Worm (Caenorhabditis elegans): ENCODE results near the gene F08G5.3.

Gene F08G5.3

ce11 chrIV:12438359-12438758 is 21.0 kb upstream of the F08G5.3 start, which contains the start of gene clec-185:
Gene clec-185 (plus strand): TSS chrIV:12438659.
- TF ChIP-seq tab-1 (GFP tag; IDR thresholded peaks at IDR 0.05) (no peak), ztf-23 (GFP tag; IDR thresholded peaks at IDR 0.05) (no peak), cog-1 (tag; optimal IDR thresholded peaks at IDR 0.05) (no peak), flt-1 (GFP tag; IDR thresholded peaks at IDR 0.05) (no peak)

ce11 chrIV:12435442-12435841 is 18.1 kb upstream of the F08G5.3 start, which contains the start of gene irg-4:
Gene irg-4 (plus strand): TSS chrIV:12435833.
- TF ChIP-seq klf-2 (GFP tag; conservative IDR thresholded peaks at IDR 0.05), result no peak
- TF ChIP-seq T22C8.4 (GFP tag; IDR thresholded peaks at IDR 0.05), result no peak

ce11 chrIV:12432340-12432739 is 15.0 kb upstream of the F08G5.3 start, which contains the start of gene clec-184:
Gene clec-184 (plus strand): TSS chrIV:12432640.
- TF ChIP-seq ztf-29 (GFP tag; IDR thresholded peaks at IDR 0.05) (no peak), cog-1 (tag; optimal IDR thresholded peaks at IDR 0.05) (no peak), T22C8.4 (GFP tag; IDR thresholded peaks at IDR 0.05) (no peak), tab-1 (GFP tag; IDR thresholded peaks at IDR 0.05) (no peak), med-1 (GFP tag; optimal IDR thresholded peaks at IDR 0.05; ENCODE audit: insufficient read depth) (no peak), ref-1 (GFP tag; conservative IDR thresholded peaks at IDR 0.05) (no peak), flt-1 (GFP tag; IDR thresholded peaks at IDR 0.05) (no peak)

DNA sequence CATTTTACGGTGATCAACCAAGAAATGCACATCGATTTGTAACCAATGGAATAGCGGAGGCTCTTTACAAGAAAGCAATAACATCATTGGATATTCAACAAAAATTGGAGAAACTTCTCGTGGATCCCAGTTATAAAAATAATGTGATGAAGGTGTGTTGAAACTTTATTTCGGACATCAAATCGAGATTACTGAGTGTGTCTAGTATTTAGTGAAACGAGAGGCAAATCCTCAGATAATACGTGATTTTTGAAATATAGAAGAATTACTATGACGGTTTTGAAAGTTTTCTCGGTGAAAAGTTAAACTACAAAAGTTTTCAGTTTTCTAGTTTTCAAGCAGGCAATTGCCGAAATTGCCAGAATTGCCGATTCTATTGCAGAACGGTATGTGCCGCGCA is 14.4 kb upstream of the F08G5.3 start:
- TF ChIP-seq ref-1 (GFP tag; conservative IDR thresholded peaks at IDR 0.05) (no peak), tab-1 (GFP tag; IDR thresholded peaks at IDR 0.05) (no peak), ztf-29 (GFP tag; IDR thresholded peaks at IDR 0.05) (no peak), T22C8.4 (GFP tag; IDR thresholded peaks at IDR 0.05) (no peak), ztf-23 (GFP tag; IDR thresholded peaks at IDR 0.05) (no peak), flt-1 (GFP tag; IDR thresholded peaks at IDR 0.05) (no peak)

DNA sequence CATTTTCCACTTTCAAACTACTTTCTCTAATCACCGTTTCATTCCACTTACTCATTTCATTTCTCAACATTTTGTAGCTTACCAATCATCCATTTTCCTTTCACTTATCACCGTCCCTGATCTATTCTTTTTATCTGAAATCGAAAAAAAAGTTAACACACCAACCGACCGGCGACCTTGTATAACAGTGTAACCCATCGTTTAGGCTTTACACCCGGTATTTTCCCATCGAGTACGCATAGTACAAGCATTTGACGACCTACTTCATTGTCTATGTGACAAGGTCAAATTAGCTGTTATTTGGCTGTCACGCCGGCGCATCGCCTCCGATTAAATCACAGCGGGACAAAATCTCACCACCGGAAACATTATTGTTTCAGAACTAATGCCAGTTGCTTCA is 12.1 kb upstream of the F08G5.3 start:
- no peak for TF ChIP-seq tab-1 (GFP tag; IDR thresholded peaks at IDR 0.05)
- no peak for TF ChIP-seq T22C8.4 (GFP tag; IDR thresholded peaks at IDR 0.05)
- TF ChIP-seq ztf-29 (GFP tag; IDR thresholded peaks at IDR 0.05), result no peak
- no peak for TF ChIP-seq med-1 (GFP tag; optimal IDR thresholded peaks at IDR 0.05; ENCODE audit: insufficient read depth)
- TF ChIP-seq ztf-23 (GFP tag; IDR thresholded peaks at IDR 0.05), result no peak
- no peak for TF ChIP-seq klf-2 (GFP tag; conservative IDR thresholded peaks at IDR 0.05)
- no peak for TF ChIP-seq flt-1 (GFP tag; IDR thresholded peaks at IDR 0.05)
- no peak for TF ChIP-seq cog-1 (tag; optimal IDR thresholded peaks at IDR 0.05)
- TF ChIP-seq ref-1 (GFP tag; conservative IDR thresholded peaks at IDR 0.05), result no peak

DNA sequence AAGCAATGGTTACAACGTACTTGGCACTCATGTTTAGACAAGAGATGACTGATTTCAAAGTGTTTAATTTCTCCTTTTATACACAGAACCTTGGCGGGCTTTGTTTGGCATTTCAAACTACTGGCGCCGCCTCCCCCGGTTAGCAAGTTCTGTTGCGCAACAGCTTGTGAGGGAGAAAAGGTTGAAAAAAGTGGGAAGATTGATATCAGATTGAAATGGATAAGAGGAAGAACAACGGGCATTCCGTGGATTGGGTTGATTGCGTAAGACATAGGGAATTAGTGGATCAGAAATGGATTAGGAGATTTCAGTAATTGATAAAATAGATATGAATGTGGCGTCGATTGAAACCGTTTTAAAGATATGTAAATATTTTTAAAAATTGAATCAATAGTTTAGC is 11.1 kb upstream of the F08G5.3 start, which contains the start of gene col-130:
Gene col-130 (minus strand): TSS at position 50 of the 400 bp plus-strand sequence.
- TF ChIP-seq ztf-29 (GFP tag; IDR thresholded peaks at IDR 0.05) (no peak), tab-1 (GFP tag; IDR thresholded peaks at IDR 0.05) (no peak), cog-1 (tag; optimal IDR thresholded peaks at IDR 0.05) (no peak)

DNA sequence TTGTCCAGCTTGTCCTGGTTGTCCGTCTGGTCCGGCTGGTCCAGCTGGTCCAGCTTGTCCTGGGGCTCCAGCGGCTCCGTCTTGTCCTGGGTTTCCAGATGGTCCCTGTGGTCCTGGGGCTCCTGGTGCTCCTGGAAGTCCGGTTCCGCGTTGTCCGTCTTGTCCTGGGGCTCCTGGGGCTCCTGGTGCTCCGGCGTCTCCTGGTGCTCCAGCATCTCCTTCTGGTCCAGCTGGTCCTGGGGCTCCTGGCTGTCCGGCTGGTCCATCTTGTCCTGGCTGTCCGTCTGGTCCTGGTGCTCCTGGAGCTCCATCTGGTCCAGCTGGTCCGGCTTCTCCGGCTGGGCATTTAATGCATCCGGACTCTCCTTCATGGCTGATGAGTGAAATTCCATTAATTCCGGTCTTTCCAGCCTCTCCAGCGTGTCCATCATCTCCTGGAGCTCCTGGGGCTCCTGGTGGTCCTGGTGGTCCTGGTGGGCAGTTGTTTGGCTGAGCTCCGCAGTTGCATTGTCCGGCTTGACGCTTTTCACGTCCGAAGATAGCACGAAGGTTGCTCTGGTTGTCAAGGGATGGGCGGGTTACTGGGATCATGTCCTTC is 10.4 kb upstream of the F08G5.3 start:
- TF ChIP-seq ztf-29 (GFP tag; IDR thresholded peaks at IDR 0.05), result no peak
- TF ChIP-seq ztf-23 (GFP tag; IDR thresholded peaks at IDR 0.05), result no peak
- no peak for TF ChIP-seq T22C8.4 (GFP tag; IDR thresholded peaks at IDR 0.05)
- TF ChIP-seq klf-2 (GFP tag; conservative IDR thresholded peaks at IDR 0.05), result 0 out of 2 replicates have a peak, but pooled peaks have one; percentile 10
- TF ChIP-seq med-1 (GFP tag; optimal IDR thresholded peaks at IDR 0.05; ENCODE audit: insufficient read depth), result no peak
- TF ChIP-seq flt-1 (GFP tag; IDR thresholded peaks at IDR 0.05), result no peak
- TF ChIP-seq ref-1 (GFP tag; conservative IDR thresholded peaks at IDR 0.05), result no peak
- no peak for TF ChIP-seq cog-1 (tag; optimal IDR thresholded peaks at IDR 0.05)
- 0 out of 2 replicates have a peak, but pooled peaks have one; percentile 31 for TF ChIP-seq tab-1 (GFP tag; IDR thresholded peaks at IDR 0.05)

- TF ChIP-seq tab-1 (GFP tag; IDR thresholded peaks at IDR 0.05) (no peak), ztf-23 (GFP tag; IDR thresholded peaks at IDR 0.05) (no peak), flt-1 (GFP tag; IDR thresholded peaks at IDR 0.05) (no peak), T22C8.4 (GFP tag; IDR thresholded peaks at IDR 0.05) (no peak), ref-1 (GFP tag; conservative IDR thresholded peaks at IDR 0.05) (no peak), ztf-29 (GFP tag; IDR thresholded peaks at IDR 0.05) (no peak), med-1 (GFP tag; optimal IDR thresholded peaks at IDR 0.05; ENCODE audit: insufficient read depth) (no peak), klf-2 (GFP tag; conservative IDR thresholded peaks at IDR 0.05) (no peak), cog-1 (tag; optimal IDR thresholded peaks at IDR 0.05) (no peak)
Measured at ce11 chrIV:12425595-12425994, 8.2 kb upstream of the F08G5.3 start.

- TF ChIP-seq flt-1 (GFP tag; IDR thresholded peaks at IDR 0.05) (no peak), med-1 (GFP tag; optimal IDR thresholded peaks at IDR 0.05; ENCODE audit: insufficient read depth) (no peak), ztf-29 (GFP tag; IDR thresholded peaks at IDR 0.05) (no peak), ref-1 (GFP tag; conservative IDR thresholded peaks at IDR 0.05) (no peak), T22C8.4 (GFP tag; IDR thresholded peaks at IDR 0.05) (no peak), klf-2 (GFP tag; conservative IDR thresholded peaks at IDR 0.05) (no peak), ztf-23 (GFP tag; IDR thresholded peaks at IDR 0.05) (no peak), cog-1 (tag; optimal IDR thresholded peaks at IDR 0.05) (no peak), tab-1 (GFP tag; IDR thresholded peaks at IDR 0.05) (no peak)
Measured at ce11 chrIV:12420455-12420854, 3.1 kb upstream of the F08G5.3 start, which contains the start of gene ugt-65. Gene ugt-65 (plus strand): TSS chrIV:12420683.

DNA sequence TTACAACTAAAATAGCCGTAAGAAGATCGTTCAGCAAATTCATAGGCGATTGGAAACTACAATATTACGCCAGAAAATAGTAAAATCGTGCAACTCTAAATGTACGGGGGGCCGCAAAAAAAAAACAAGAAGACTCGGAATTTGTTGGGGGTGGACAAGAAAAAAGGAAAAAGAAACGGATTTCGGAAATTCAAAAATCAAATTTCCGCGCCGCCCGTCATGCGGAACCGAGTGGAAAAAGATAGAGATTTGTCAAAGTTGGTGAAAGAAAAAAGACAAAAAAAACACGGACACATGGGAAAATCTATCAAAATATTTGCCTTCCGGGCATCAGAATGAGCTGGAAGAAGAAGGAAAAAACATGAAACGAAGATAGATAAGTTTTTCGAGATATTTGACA is 1.9 kb upstream of the F08G5.3 start:
- TF ChIP-seq med-1 (GFP tag; optimal IDR thresholded peaks at IDR 0.05; ENCODE audit: insufficient read depth) (no peak), ztf-29 (GFP tag; IDR thresholded peaks at IDR 0.05) (no peak), flt-1 (GFP tag; IDR thresholded peaks at IDR 0.05) (no peak), klf-2 (GFP tag; conservative IDR thresholded peaks at IDR 0.05) (no peak)

Measured in whole organism, midembryonic.